Fruit fly (Drosophila melanogaster) whole organism, prepupa: ENCODE results near the gene GC1.

ENCODE experiments used
- CG11902 ChIP-seq: fragments of 200-800 bp; sonication (Bioruptor generic); optimal IDR thresholded peaks from 3 replicates; lab custom pipeline; 2016; ENCODE audit warnings: missing biosample characterization, missing genetic modification characterization
- CG6854 ChIP-seq: fragments of 200-800 bp; sonication (Bioruptor generic); optimal IDR thresholded peaks from 2 replicates; lab custom pipeline; 2017; ENCODE audit warnings: missing biosample characterization, mild to moderate bottlenecking, missing genetic modification characterization
- CG8119 ChIP-seq: fragments of 200-800 bp; sonication (Bioruptor generic); IDR thresholded peaks from 3 replicates; pipeline ENCODE4 v1.3.6; 2022; ENCODE audit warnings: missing biosample characterization, missing genetic modification characterization
- Eip93F ChIP-seq: fragments of 200-800 bp; sonication (Bioruptor generic); optimal IDR thresholded peaks from 2 replicates; lab custom pipeline; 2016; ENCODE audit warnings: missing biosample characterization, mild to moderate bottlenecking, missing genetic modification characterization
- Ets21C ChIP-seq: fragments of 200-800 bp; sonication (Bioruptor generic); optimal IDR thresholded peaks from 3 replicates; lab custom pipeline; 2016; ENCODE audit warnings: missing biosample characterization, missing genetic modification characterization
- Hr38 ChIP-seq: sonication (Bioruptor generic); optimal IDR thresholded peaks from 2 replicates; lab custom pipeline; 2016; ENCODE audit warnings: missing biosample characterization, missing genetic modification characterization
- Hr39 ChIP-seq: fragments of 200-800 bp; sonication (Bioruptor generic); optimal IDR thresholded peaks from 2 replicates; lab custom pipeline; 2016; ENCODE audit warnings: missing biosample characterization, missing genetic modification characterization
- Met ChIP-seq: fragments of 200-800 bp; sonication (Bioruptor generic); optimal IDR thresholded peaks from 3 replicates; lab custom pipeline; 2016; ENCODE audit warnings: missing biosample characterization, missing genetic modification characterization
- OdsH ChIP-seq: fragments of 200-800 bp; sonication (Bioruptor generic); optimal IDR thresholded peaks from 3 replicates; lab custom pipeline; 2016; ENCODE audit warnings: missing biosample characterization, missing genetic modification characterization
- acj6 ChIP-seq: fragments of 200-800 bp; sonication (Bioruptor generic); optimal IDR thresholded peaks from 3 replicates; lab custom pipeline; 2016; ENCODE audit warnings: missing biosample characterization, missing genetic modification characterization
- fd59A ChIP-seq: fragments of 200-800 bp; sonication (Bioruptor generic); optimal IDR thresholded peaks from 2 replicates; lab custom pipeline; 2017; ENCODE audit warnings: missing biosample characterization, mild to moderate bottlenecking, missing genetic modification characterization, missing genetic modification reagents
- vri ChIP-seq: fragments of 200-800 bp; sonication (Bioruptor generic); optimal IDR thresholded peaks from 3 replicates; lab custom pipeline; 2016; ENCODE audit warnings: missing biosample characterization, mild to moderate bottlenecking, missing genetic modification characterization

- TF ChIP-seq acj6 = no peak
- TF ChIP-seq Met = no peak
- TF ChIP-seq CG11902 (GFP tag; lab: Kevin White, UChicago) = no peak
- no peak for TF ChIP-seq Hr38 (GFP tag; lab: Kevin White, UChicago)
- no peak for TF ChIP-seq CG8119 (GFP tag; lab: Robert Waterston, UW)
- TF ChIP-seq vri = no peak
- no peak for TF ChIP-seq OdsH (GFP tag; lab: Kevin White, UChicago)
- TF ChIP-seq Ets21C (GFP tag; lab: Kevin White, UChicago) = no peak
- no peak for TF ChIP-seq Eip93F (GFP tag; lab: Kevin White, UChicago)
- no peak for TF ChIP-seq CG6854 (GFP tag; lab: Kevin White, UChicago)
- no peak for TF ChIP-seq Hr39 (GFP tag; lab: Kevin White, UChicago)
- no peak for TF ChIP-seq fd59A (GFP tag; lab: Kevin White, UChicago)
Observed at dm6 chr3R:11941116-11941515, 26.4 kb upstream of the GC1 start.
